Worm (Caenorhabditis elegans) whole organism, L4 larva: ENCODE results near the gene T08D10.3.

Source experiments
- D1046.2 ChIP-seq: fragments of 200-800 bp; sonication (Bioruptor generic); IDR thresholded peaks from 2 replicates; pipeline ENCODE4 v1.3.6; 2022; ENCODE audit warnings: missing genetic modification characterization, missing compliant biosample characterization
- F10B5.3 ChIP-seq: sonication (generic microtip); optimal IDR thresholded peaks from 2 replicates; lab custom pipeline; 2016; ENCODE audit warnings: mild to moderate bottlenecking, missing genetic modification characterization, missing compliant biosample characterization
- F26F4.8 ChIP-seq: fragments of 200-800 bp; sonication (Bioruptor generic); conservative IDR thresholded peaks from 2 replicates; pipeline ENCODE4 v1.3.6; 2022; ENCODE audit warnings: missing genetic modification characterization, missing compliant biosample characterization
- F37D6.2 ChIP-seq: sonication (generic microtip); optimal IDR thresholded peaks from 2 replicates; lab custom pipeline; 2016; ENCODE audit warnings: mild to moderate bottlenecking, missing genetic modification characterization, missing compliant biosample characterization
- F49E8.2 ChIP-seq: sonication (generic microtip); optimal IDR thresholded peaks from 2 replicates; lab custom pipeline; 2016; ENCODE audit warnings: missing compliant biosample characterization, mild to moderate bottlenecking, missing genetic modification characterization, borderline replicate concordance
- R02D3.7 ChIP-seq: fragments of 150-350 bp; sonication (generic microtip); optimal IDR thresholded peaks from 3 replicates; lab custom pipeline; 2014; ENCODE audit warnings: missing biosample characterization, missing genetic modification characterization
- T20F7.1 ChIP-seq: fragments of 200-800 bp; sonication (Bioruptor generic); optimal IDR thresholded peaks from 2 replicates; lab custom pipeline; 2018; ENCODE audit warnings: mild to moderate bottlenecking, missing genetic modification characterization, missing compliant biosample characterization
- T26A8.4 ChIP-seq: fragments of 200-800 bp; sonication (Bioruptor generic); IDR thresholded peaks from 2 replicates; pipeline ENCODE4 v1.3.6; 2022; ENCODE audit warnings: missing genetic modification characterization, missing compliant biosample characterization
- Y48G9A.11 ChIP-seq: fragments of 200-800 bp; sonication (Bioruptor generic); IDR thresholded peaks from 2 replicates; pipeline ENCODE4 v1.3.6; 2022; ENCODE audit warnings: missing genetic modification reagents, missing genetic modification characterization, missing compliant biosample characterization
- aly-2 ChIP-seq: sonication (generic microtip); optimal IDR thresholded peaks from 2 replicates; lab custom pipeline; 2018; ENCODE audit warnings: missing biosample characterization, missing genetic modification characterization
- arid-1 ChIP-seq: fragments of 200-800 bp; sonication (Bioruptor generic); conservative IDR thresholded peaks from 2 replicates; pipeline ENCODE4 v1.3.6; 2022; ENCODE audit warnings: missing genetic modification reagents, missing genetic modification characterization, missing compliant biosample characterization
- attf-4 ChIP-seq: sonication (generic microtip); optimal IDR thresholded peaks from 3 replicates; lab custom pipeline; 2017; ENCODE audit warnings: missing biosample characterization, missing genetic modification characterization
- ceh-20 ChIP-seq: fragments of 200-800 bp; sonication (Bioruptor generic); IDR thresholded peaks from 2 replicates; pipeline ENCODE4 v1.3.6; 2022; ENCODE audit warnings: missing genetic modification reagents, missing genetic modification characterization, missing compliant biosample characterization
- ceh-32 ChIP-seq: sonication (generic microtip); optimal IDR thresholded peaks from 2 replicates; lab custom pipeline; 2016; ENCODE audit warnings: mild to moderate bottlenecking, missing genetic modification characterization, missing compliant biosample characterization; ENCODE audit not compliant: poor library complexity
- dmd-8 ChIP-seq: fragments of 200-800 bp; sonication (Bioruptor generic); IDR thresholded peaks from 2 replicates; pipeline ENCODE4 v1.3.6; 2022; ENCODE audit warnings: missing genetic modification characterization, missing compliant biosample characterization
- dpl-1 ChIP-seq: fragments of 150-350 bp; optimal IDR thresholded peaks from 2 replicates; lab custom pipeline; 2014; ENCODE audit warnings: missing biosample characterization, missing genetic modification reagents, missing genetic modification characterization
- duxl-1 ChIP-seq: sonication (generic microtip); optimal IDR thresholded peaks from 2 replicates; lab custom pipeline; 2016; ENCODE audit warnings: mild to moderate bottlenecking, missing genetic modification characterization, moderate library complexity, missing compliant biosample characterization; ENCODE audit not compliant: poor library complexity
- egl-43 ChIP-seq: fragments of 200-800 bp; sonication (Bioruptor generic); IDR thresholded peaks from 2 replicates; pipeline ENCODE4 v1.3.6; 2022; ENCODE audit warnings: missing genetic modification reagents, missing genetic modification characterization, missing compliant biosample characterization
- fos-1 ChIP-seq: fragments of 150-350 bp; optimal IDR thresholded peaks from 2 replicates; lab custom pipeline; 2014; ENCODE audit warnings: missing biosample characterization, missing genetic modification characterization
- hif-1 ChIP-seq, 2 experiments: sonication (generic microtip); optimal IDR thresholded peaks; 2 replicates each; lab custom pipeline; 2016 to 2017; ENCODE audit warnings: missing compliant biosample characterization in 2 of 2, missing genetic modification characterization in 2 of 2, missing genetic modification reagents in 2 of 2, missing genotype in 2 of 2, mild to moderate bottlenecking in 1 of 2
- hlh-11 ChIP-seq: fragments of 200-800 bp; sonication (Bioruptor generic); optimal IDR thresholded peaks from 2 replicates; lab custom pipeline; 2018; ENCODE audit warnings: mild to moderate bottlenecking, missing genetic modification characterization, missing compliant biosample characterization
- hlh-30 ChIP-seq: sonication (generic microtip); optimal IDR thresholded peaks from 2 replicates; lab custom pipeline; 2017; ENCODE audit warnings: antibody characterized with exemption, mild to moderate bottlenecking, missing genetic modification characterization, missing compliant biosample characterization; ENCODE audit not compliant: insufficient read depth
- jun-1 ChIP-seq: fragments of 150-350 bp; optimal IDR thresholded peaks from 2 replicates; lab custom pipeline; 2014; ENCODE audit warnings: missing biosample characterization, missing genetic modification reagents, missing genetic modification characterization
- lim-7 ChIP-seq: fragments of 200-800 bp; sonication (Bioruptor generic); IDR thresholded peaks from 2 replicates; pipeline ENCODE4 v1.3.6; 2022; ENCODE audit warnings: missing genetic modification characterization, missing compliant biosample characterization
- lin-13 ChIP-seq: fragments of 150-350 bp; optimal IDR thresholded peaks from 2 replicates; lab custom pipeline; 2014; ENCODE audit warnings: missing biosample characterization, missing genetic modification reagents, missing genetic modification characterization
- lin-38 ChIP-seq: fragments of 200-800 bp; sonication (Bioruptor generic); IDR thresholded peaks from 2 replicates; pipeline ENCODE4 v1.3.6; 2022; ENCODE audit warnings: missing genetic modification reagents, missing genetic modification characterization, missing compliant biosample characterization
- lin-39 ChIP-seq: fragments of 150-350 bp; optimal IDR thresholded peaks from 2 replicates; lab custom pipeline; 2014; ENCODE audit warnings: missing biosample characterization, missing genetic modification reagents, missing genetic modification characterization
- mdl-1 ChIP-seq, 2 experiments: fragments of 150-350 bp in 1 of 2; sonication (generic microtip) in 1 of 2; optimal IDR thresholded peaks; 2 replicates each; lab custom pipeline; 2014 to 2017; ENCODE audit warnings: missing biosample characterization in 2 of 2, missing genetic modification characterization in 2 of 2
- mdt-29 ChIP-seq: fragments of 200-800 bp; sonication (Bioruptor generic); IDR thresholded peaks from 2 replicates; pipeline ENCODE4 v1.3.6; 2022; ENCODE audit warnings: missing genetic modification reagents, missing genetic modification characterization, missing compliant biosample characterization
- nhr-10 ChIP-seq: fragments of 150-350 bp; optimal IDR thresholded peaks from 2 replicates; lab custom pipeline; 2014; ENCODE audit warnings: missing biosample characterization, missing genetic modification characterization
- nhr-111 ChIP-seq: fragments of 200-800 bp; sonication (Bioruptor generic); optimal IDR thresholded peaks from 2 replicates; lab custom pipeline; 2018; ENCODE audit warnings: mild to moderate bottlenecking, missing genetic modification characterization, missing compliant biosample characterization
- nhr-42 ChIP-seq: fragments of 200-800 bp; sonication (Bioruptor generic); IDR thresholded peaks from 2 replicates; pipeline ENCODE4 v1.3.6; 2022; ENCODE audit warnings: missing genetic modification characterization, missing compliant biosample characterization
- nhr-48 ChIP-seq: sonication (generic microtip); optimal IDR thresholded peaks from 2 replicates; lab custom pipeline; 2016; ENCODE audit warnings: mild to moderate bottlenecking, missing genetic modification characterization, missing compliant biosample characterization
- nhr-6 ChIP-seq: fragments of 150-350 bp; optimal IDR thresholded peaks from 2 replicates; lab custom pipeline; 2014; ENCODE audit warnings: missing biosample characterization, missing genetic modification characterization
- nhr-77 ChIP-seq: fragments of 150-350 bp; optimal IDR thresholded peaks from 2 replicates; lab custom pipeline; 2014; ENCODE audit warnings: missing biosample characterization, missing genetic modification characterization
- pqm-1 ChIP-seq: sonication (generic microtip); optimal IDR thresholded peaks from 2 replicates; lab custom pipeline; 2017; ENCODE audit warnings: missing biosample characterization, missing genetic modification characterization
- saeg-2 ChIP-seq: fragments of 200-800 bp; sonication (Bioruptor generic); IDR thresholded peaks from 2 replicates; pipeline ENCODE4 v1.3.6; 2022; ENCODE audit warnings: missing genetic modification reagents, missing genetic modification characterization, missing compliant biosample characterization
- sdz-12 ChIP-seq: fragments of 200-800 bp; sonication (Bioruptor generic); optimal IDR thresholded peaks from 2 replicates; lab custom pipeline; 2018; ENCODE audit warnings: mild to moderate bottlenecking, missing genetic modification characterization, missing compliant biosample characterization
- set-16 ChIP-seq: fragments of 200-800 bp; sonication (Bioruptor generic); IDR thresholded peaks from 2 replicates; pipeline ENCODE4 v1.3.6; 2022; ENCODE audit warnings: missing genetic modification reagents, missing genetic modification characterization, missing compliant biosample characterization
- snpc-1.2 ChIP-seq: fragments of 200-800 bp; sonication (Bioruptor generic); IDR thresholded peaks from 2 replicates; pipeline ENCODE4 v1.3.6; 2022; ENCODE audit warnings: missing genetic modification reagents, missing genetic modification characterization, missing compliant biosample characterization
- snpc-4 ChIP-seq: fragments of 150-350 bp; optimal IDR thresholded peaks from 2 replicates; lab custom pipeline; 2014; ENCODE audit warnings: missing biosample characterization, missing genetic modification characterization
- spr-1 ChIP-seq: sonication (generic microtip); optimal IDR thresholded peaks from 2 replicates; lab custom pipeline; 2016; ENCODE audit warnings: mild to moderate bottlenecking, missing genetic modification characterization, missing compliant biosample characterization
- spr-3 ChIP-seq: fragments of 200-800 bp; sonication (Bioruptor generic); optimal IDR thresholded peaks from 2 replicates; lab custom pipeline; 2018; ENCODE audit warnings: mild to moderate bottlenecking, missing genetic modification characterization, missing compliant biosample characterization
- tra-1 ChIP-seq: fragments of 200-800 bp; sonication (Bioruptor generic); IDR thresholded peaks from 2 replicates; pipeline ENCODE4 v1.3.6; 2022; ENCODE audit warnings: missing genetic modification reagents, missing genetic modification characterization, missing compliant biosample characterization
- unc-130 ChIP-seq: sonication (generic microtip); optimal IDR thresholded peaks from 2 replicates; lab custom pipeline; 2016; ENCODE audit warnings: missing genetic modification reagents, missing genetic modification characterization, missing compliant biosample characterization
- unc-39 ChIP-seq: sonication (generic microtip); optimal IDR thresholded peaks from 2 replicates; lab custom pipeline; 2017; ENCODE audit warnings: missing biosample characterization, missing genetic modification characterization
- unc-62 ChIP-seq, 3 experiments: fragments of 150-350 bp in 1 of 3; sonication (generic microtip); optimal IDR thresholded peaks in 2 of 3; peaks in 1 of 3; 1 replicate in 1 of 3; 2 replicates in 2 of 3; lab custom pipeline; 2014 to 2017; ENCODE audit warnings: missing biosample characterization in 3 of 3, missing genetic modification characterization in 3 of 3, missing genetic modification reagents in 3 of 3, missing genotype in 1 of 3
- zip-11 ChIP-seq: fragments of 200-800 bp; sonication (Bioruptor generic); IDR thresholded peaks from 2 replicates; pipeline ENCODE4 v1.3.6; 2022; ENCODE audit warnings: missing genetic modification characterization, missing compliant biosample characterization
- ztf-11 ChIP-seq: fragments of 150-350 bp; optimal IDR thresholded peaks from 2 replicates; lab custom pipeline; 2014; ENCODE audit warnings: missing biosample characterization, missing genetic modification characterization
- ztf-7 ChIP-seq: fragments of 150-350 bp; optimal IDR thresholded peaks from 2 replicates; lab custom pipeline; 2014; ENCODE audit warnings: missing biosample characterization, missing genetic modification characterization

Gene T08D10.3

ce11 chrX:11968024-11968598 is 12.9 kb downstream of the T08D10.3 start (continued):
- TF ChIP-seq sdz-12 (GFP tag; lab: Kevin White, UChicago) = no peak
- peak; percentile 7 for TF ChIP-seq nhr-48 (tag; lab: Kevin White, UChicago)
- TF ChIP-seq hlh-11 (tag; lab: Kevin White, UChicago) = peak; percentile 56
- TF ChIP-seq set-16 (GFP tag; lab: Robert Waterston, UW) = no peak
- no peak for TF ChIP-seq unc-130 (GFP tag; lab: Kevin White, UChicago)
- no peak for TF ChIP-seq nhr-6
- no peak for TF ChIP-seq dmd-8 (GFP tag; lab: Robert Waterston, UW)
- TF ChIP-seq hif-1 (tag; optimal IDR thresholded peaks at IDR 0.05; lab: Kevin White, UChicago) = peak in 1 of 2 experiments; percentile 65
- TF ChIP-seq F49E8.2 (tag; lab: Kevin White, UChicago) = no peak
- no peak for TF ChIP-seq lin-39
- no peak for TF ChIP-seq attf-4 (tag; lab: Kevin White, UChicago)
- peak; percentile 31; the same call in 1 of the 2 replicates for TF ChIP-seq nhr-42
- no peak for TF ChIP-seq fos-1 (tag; lab: Kevin White, UChicago)
- no peak for TF ChIP-seq zip-11 (GFP tag; lab: Robert Waterston, UW)
- no peak for TF ChIP-seq lin-13
- TF ChIP-seq egl-43 = no peak
- no peak for TF ChIP-seq mdt-29 (GFP tag; lab: Robert Waterston, UW)
- no peak for TF ChIP-seq nhr-10 (tag; lab: Kevin White, UChicago)
- TF ChIP-seq duxl-1 (tag; lab: Kevin White, UChicago) = peak; percentile 12
- TF ChIP-seq spr-3 (GFP tag; lab: Kevin White, UChicago) = no peak
- no peak for TF ChIP-seq F37D6.2 (tag; lab: Kevin White, UChicago)
- no peak for TF ChIP-seq F10B5.3 (tag; lab: Kevin White, UChicago)
- TF ChIP-seq ceh-20 = no peak; the same call in 1 of the 2 replicates
- no peak for TF ChIP-seq hlh-30 (tag; lab: Kevin White, UChicago)
- TF ChIP-seq ceh-32 (tag; lab: Kevin White, UChicago) = no peak
- peak; percentile 78 for TF ChIP-seq pqm-1 (tag; lab: Kevin White, UChicago)
- 0 out of 2 replicates have a peak, but pooled peaks have one; percentile 43 for TF ChIP-seq Y48G9A.11 (GFP tag; lab: Robert Waterston, UW)
- no peak for TF ChIP-seq mdl-1 (tag; optimal IDR thresholded peaks at IDR 0.05; lab: Kevin White, UChicago)
- no peak for TF ChIP-seq unc-39 (tag; lab: Kevin White, UChicago)
- no peak; the same call in 1 of the 2 replicates for TF ChIP-seq T26A8.4 (GFP tag; lab: Robert Waterston, UW)
- TF ChIP-seq spr-1 = no peak
- 0 out of 2 replicates have a peak, but pooled peaks have one; percentile 29 for TF ChIP-seq lin-38 (GFP tag; lab: Robert Waterston, UW)
- no peak for TF ChIP-seq R02D3.7 (tag; lab: Kevin White, UChicago)
- no peak for TF ChIP-seq jun-1
- no peak for TF ChIP-seq lim-7 (GFP tag; lab: Robert Waterston, UW)
- TF ChIP-seq ztf-7 = no peak
- TF ChIP-seq aly-2 (tag; lab: Kevin White, UChicago) = no peak
- no peak for TF ChIP-seq snpc-4 (tag; lab: Kevin White, UChicago)
- TF ChIP-seq F26F4.8 (GFP tag; lab: Robert Waterston, UW) = no peak
- TF ChIP-seq tra-1 (GFP tag; lab: Robert Waterston, UW) = peak; percentile 61
- no peak for TF ChIP-seq T20F7.1
- no peak for TF ChIP-seq arid-1 (GFP tag; lab: Robert Waterston, UW)
- TF ChIP-seq snpc-1.2 = no peak
- no peak for TF ChIP-seq ztf-11 (tag; lab: Kevin White, UChicago)
- TF ChIP-seq nhr-111 = no peak
- TF ChIP-seq D1046.2 (GFP tag; lab: Robert Waterston, UW) = no peak
- 0 out of 2 replicates have a peak, but pooled peaks have one; percentile 19 for TF ChIP-seq saeg-2 (GFP tag; lab: Robert Waterston, UW)
- TF ChIP-seq dpl-1 (GFP tag; lab: Kevin White, UChicago) = no peak
- peak in 1 of 2 experiments; percentile 70 for TF ChIP-seq unc-62 (GFP tag; optimal IDR thresholded peaks at IDR 0.05 in 1 of 2; lab: Kevin White, UChicago)
- no peak for TF ChIP-seq unc-62 (tag; optimal IDR thresholded peaks at IDR 0.05; lab: Kevin White, UChicago)
- TF ChIP-seq nhr-77 = no peak
